Fruit fly (Drosophila melanogaster) whole organism, embryonic: Measurements from ENCODE around the gene CG10301.

Experiments
- Abd-B ChIP-seq: fragments of 200-800 bp; sonication (Bioruptor generic); optimal IDR thresholded peaks from 2 replicates; lab custom pipeline; 2018; ENCODE audit warnings: missing biosample characterization, mild to moderate bottlenecking, missing genetic modification characterization, moderate library complexity
- Atf-2 ChIP-seq: fragments of 200-800 bp; sonication (Bioruptor generic); optimal IDR thresholded peaks from 2 replicates; lab custom pipeline; 2016; ENCODE audit warnings: missing biosample characterization, missing genetic modification characterization
- Atf6 ChIP-seq: fragments of 200-800 bp; sonication (Bioruptor generic); IDR thresholded peaks from 2 replicates; pipeline ENCODE4 v1.3.6; 2022; ENCODE audit warnings: missing biosample characterization, missing genetic modification characterization
- CG10274 ChIP-seq: fragments of 200-800 bp; sonication (Bioruptor generic); optimal IDR thresholded peaks from 3 replicates; lab custom pipeline; 2017; ENCODE audit warnings: missing biosample characterization, mild to moderate bottlenecking, missing genetic modification characterization
- CG10979 ChIP-seq: fragments of 200-800 bp; sonication (Bioruptor generic); optimal IDR thresholded peaks from 2 replicates; lab custom pipeline; 2018; ENCODE audit warnings: missing biosample characterization, mild to moderate bottlenecking, missing genetic modification characterization, moderate library complexity
- CG11695 ChIP-seq: fragments of 200-800 bp; sonication (Bioruptor generic); IDR thresholded peaks from 3 replicates; pipeline ENCODE4 v1.3.6; 2022; ENCODE audit warnings: missing biosample characterization, missing genetic modification characterization
- CG12236 ChIP-seq: fragments of 200-800 bp; sonication (Bioruptor generic); optimal IDR thresholded peaks from 2 replicates; lab custom pipeline; 2016; ENCODE audit warnings: missing biosample characterization, missing genetic modification characterization
- CG13624 ChIP-seq: fragments of 200-800 bp; sonication (Bioruptor generic); optimal IDR thresholded peaks from 2 replicates; lab custom pipeline; 2016; ENCODE audit warnings: missing biosample characterization, missing genetic modification characterization
- CG14014 ChIP-seq: fragments of 200-800 bp; sonication (Bioruptor generic); IDR thresholded peaks from 2 replicates; pipeline ENCODE4 v1.3.6; 2022; ENCODE audit warnings: missing biosample characterization, missing genetic modification characterization
- CG15479 ChIP-seq: fragments of 200-800 bp; sonication (Bioruptor generic); optimal IDR thresholded peaks from 3 replicates; lab custom pipeline; 2019; ENCODE audit warnings: missing biosample characterization, mild to moderate bottlenecking, missing genetic modification characterization, moderate library complexity
- CG1647 ChIP-seq: fragments of 200-800 bp; sonication (Bioruptor generic); optimal IDR thresholded peaks from 3 replicates; lab custom pipeline; 2016; ENCODE audit warnings: missing biosample characterization, missing genetic modification characterization
- CG17385 ChIP-seq: fragments of 200-800 bp; sonication (Bioruptor generic); optimal IDR thresholded peaks from 3 replicates; lab custom pipeline; 2018; ENCODE audit warnings: missing biosample characterization, mild to moderate bottlenecking, missing genetic modification characterization
- CG18011 ChIP-seq: fragments of 200-800 bp; sonication (Bioruptor generic); optimal IDR thresholded peaks from 2 replicates; lab custom pipeline; 2017; ENCODE audit warnings: missing biosample characterization, missing genetic modification characterization, mild to moderate bottlenecking, moderate library complexity, missing genotype
- CG30403 ChIP-seq: fragments of 200-800 bp; sonication (Bioruptor generic); optimal IDR thresholded peaks from 3 replicates; lab custom pipeline; 2016; ENCODE audit warnings: missing biosample characterization, missing genetic modification characterization
- CG31224 ChIP-seq: fragments of 200-800 bp; sonication (Bioruptor generic); IDR thresholded peaks from 2 replicates; pipeline ENCODE4 v1.3.6; 2022; ENCODE audit warnings: missing biosample characterization, missing genetic modification characterization
- CG34224 ChIP-seq: fragments of 200-800 bp; sonication (Bioruptor generic); IDR thresholded peaks from 3 replicates; pipeline ENCODE4 v1.3.6; 2022; ENCODE audit warnings: missing biosample characterization, missing genetic modification characterization; ENCODE audit not compliant: partially characterized antibody
- CG4360 ChIP-seq: fragments of 200-800 bp; sonication (Bioruptor generic); IDR thresholded peaks from 2 replicates; pipeline ENCODE4 v1.3.6; 2022; ENCODE audit warnings: missing biosample characterization, missing genetic modification characterization
- CG6654 ChIP-seq: fragments of 200-800 bp; sonication (Bioruptor generic); optimal IDR thresholded peaks from 2 replicates; lab custom pipeline; 2017; ENCODE audit warnings: missing biosample characterization, mild to moderate bottlenecking, missing genetic modification characterization
- CG7372 ChIP-seq: fragments of 200-800 bp; sonication (Bioruptor generic); IDR thresholded peaks from 2 replicates; pipeline ENCODE4 v1.3.6; 2022; ENCODE audit warnings: missing biosample characterization, missing genetic modification characterization
- CG7839 ChIP-seq: fragments of 200-800 bp; sonication (Bioruptor generic); optimal IDR thresholded peaks from 3 replicates; lab custom pipeline; 2018; ENCODE audit warnings: missing biosample characterization, mild to moderate bottlenecking, missing genetic modification characterization, moderate library complexity
- CG9727 ChIP-seq: fragments of 200-800 bp; sonication (Bioruptor generic); optimal IDR thresholded peaks from 3 replicates; lab custom pipeline; 2017; ENCODE audit warnings: missing biosample characterization, mild to moderate bottlenecking, missing genetic modification characterization
- CrebB ChIP-seq: fragments of 200-800 bp; sonication (Bioruptor generic); optimal IDR thresholded peaks from 3 replicates; lab custom pipeline; 2018; ENCODE audit warnings: missing biosample characterization, mild to moderate bottlenecking, missing genetic modification characterization
- D19A ChIP-seq: fragments of 200-800 bp; optimal IDR thresholded peaks from 3 replicates; lab custom pipeline; 2019; ENCODE audit warnings: missing biosample characterization, mild to moderate bottlenecking, missing genetic modification characterization, moderate library complexity
- Dbx ChIP-seq: fragments of 200-800 bp; sonication (Bioruptor generic); IDR thresholded peaks from 3 replicates; pipeline ENCODE4 v1.3.6; 2022; ENCODE audit warnings: missing biosample characterization, missing genetic modification characterization
- Deaf1 ChIP-seq: fragments of 200-800 bp; optimal IDR thresholded peaks from 3 replicates; lab custom pipeline; 2019; ENCODE audit warnings: missing biosample characterization, mild to moderate bottlenecking, missing genetic modification characterization, moderate library complexity
- Dfd ChIP-seq, 2 experiments: fragments of >200 bp; optimal IDR thresholded peaks; 2 replicates each; lab custom pipeline; 2017; ENCODE audit warnings: missing biosample characterization in 2 of 2, missing genetic modification characterization in 2 of 2
- Dip2 ChIP-seq: fragments of 200-800 bp; sonication (Bioruptor generic); IDR thresholded peaks from 2 replicates; pipeline ENCODE4 v1.3.6; 2022; ENCODE audit warnings: missing biosample characterization, missing genetic modification characterization
- Drgx ChIP-seq: fragments of 200-800 bp; sonication (Bioruptor generic); IDR thresholded peaks from 2 replicates; pipeline ENCODE4 v1.3.6; 2022; ENCODE audit warnings: missing biosample characterization, missing genetic modification characterization
- Fer2 ChIP-seq: fragments of 200-800 bp; sonication (Bioruptor generic); optimal IDR thresholded peaks from 2 replicates; lab custom pipeline; 2018; ENCODE audit warnings: missing biosample characterization, mild to moderate bottlenecking, missing genetic modification characterization, moderate library complexity
- Fer3 ChIP-seq: fragments of 200-800 bp; sonication (Bioruptor generic); optimal IDR thresholded peaks from 2 replicates; lab custom pipeline; 2018; ENCODE audit warnings: missing biosample characterization, mild to moderate bottlenecking, missing genetic modification characterization, moderate library complexity
- HmgZ ChIP-seq: fragments of 200-800 bp; sonication (Bioruptor generic); optimal IDR thresholded peaks from 2 replicates; lab custom pipeline; 2018; ENCODE audit warnings: missing biosample characterization, mild to moderate bottlenecking, missing genetic modification characterization
- Hr78 ChIP-seq, 2 experiments: fragments of 200-800 bp in 1 of 2; fragments of >200 bp in 1 of 2; sonication (Bioruptor generic) in 1 of 2; optimal IDR thresholded peaks; 2 replicates each; lab custom pipeline; 2017 to 2019; ENCODE audit warnings: missing biosample characterization in 2 of 2, missing genetic modification characterization in 2 of 2, mild to moderate bottlenecking in 1 of 2, moderate library complexity in 1 of 2
- MTF-1 ChIP-seq: fragments of 200-800 bp; sonication (Bioruptor generic); optimal IDR thresholded peaks from 2 replicates; lab custom pipeline; 2018; ENCODE audit warnings: missing biosample characterization, mild to moderate bottlenecking, missing genetic modification characterization, borderline replicate concordance
- PHDP ChIP-seq: fragments of 200-800 bp; sonication (Bioruptor generic); optimal IDR thresholded peaks from 3 replicates; lab custom pipeline; 2018; ENCODE audit warnings: missing biosample characterization, mild to moderate bottlenecking, missing genetic modification characterization, moderate library complexity
- Usf ChIP-seq: fragments of 200-800 bp; sonication (Bioruptor generic); optimal IDR thresholded peaks from 2 replicates; lab custom pipeline; 2017; ENCODE audit warnings: missing genotype, missing biosample characterization, missing genetic modification characterization
- bab2 ChIP-seq: fragments of 200-800 bp; sonication (Bioruptor generic); optimal IDR thresholded peaks from 2 replicates; lab custom pipeline; 2016; ENCODE audit warnings: missing biosample characterization, missing genetic modification characterization
- crp ChIP-seq, 2 experiments: fragments of 200-800 bp; sonication (Bioruptor generic); optimal IDR thresholded peaks; 2 replicates in 1 of 2; 3 replicates in 1 of 2; lab custom pipeline; 2017; ENCODE audit warnings: missing biosample characterization in 2 of 2, missing genetic modification characterization in 2 of 2, mild to moderate bottlenecking in 1 of 2, moderate library complexity in 1 of 2
- danr ChIP-seq: fragments of 200-800 bp; sonication (Bioruptor generic); IDR thresholded peaks from 2 replicates; pipeline ENCODE4 v1.3.6; 2022; ENCODE audit warnings: missing biosample characterization, missing genetic modification characterization
- dati ChIP-seq: fragments of 200-800 bp; sonication (Bioruptor generic); IDR thresholded peaks from 2 replicates; pipeline ENCODE4 v1.3.6; 2022; ENCODE audit warnings: missing biosample characterization, missing genetic modification characterization
- dimm ChIP-seq: fragments of 200-800 bp; sonication (Bioruptor generic); IDR thresholded peaks from 2 replicates; pipeline ENCODE4 v1.3.6; 2022; ENCODE audit warnings: missing biosample characterization, missing genetic modification characterization
- emc ChIP-seq: fragments of 200-800 bp; sonication (Bioruptor generic); optimal IDR thresholded peaks from 2 replicates; lab custom pipeline; 2016; ENCODE audit warnings: missing biosample characterization, missing genetic modification characterization
- eve ChIP-seq, 2 experiments: fragments of >200 bp; optimal IDR thresholded peaks; 2 replicates each; lab custom pipeline; 2017; ENCODE audit warnings: missing biosample characterization in 2 of 2, missing genetic modification characterization in 2 of 2
- fd3F ChIP-seq: fragments of 200-800 bp; sonication (Bioruptor generic); optimal IDR thresholded peaks from 2 replicates; lab custom pipeline; 2018; ENCODE audit warnings: missing biosample characterization, mild to moderate bottlenecking, missing genetic modification characterization, moderate library complexity
- otp ChIP-seq: fragments of 200-800 bp; sonication (Bioruptor generic); IDR thresholded peaks from 3 replicates; pipeline ENCODE4, ENCODE4 v1.3.6; 2022; ENCODE audit warnings: missing biosample characterization, missing genetic modification characterization
- peb ChIP-seq: fragments of 200-800 bp; sonication (Bioruptor generic); IDR thresholded peaks from 2 replicates; pipeline ENCODE4 v1.3.6; 2022; ENCODE audit warnings: missing biosample characterization, missing genetic modification characterization
- pzg ChIP-seq: fragments of 200-800 bp; sonication (Bioruptor generic); optimal IDR thresholded peaks from 3 replicates; lab custom pipeline; 2018; ENCODE audit warnings: missing biosample characterization, mild to moderate bottlenecking, missing genetic modification characterization, moderate library complexity
- sqz ChIP-seq: fragments of 200-800 bp; sonication (Bioruptor generic); optimal IDR thresholded peaks from 3 replicates; lab custom pipeline; 2018; ENCODE audit warnings: missing biosample characterization, mild to moderate bottlenecking, missing genetic modification characterization
- twi ChIP-seq: fragments of 200-800 bp; optimal IDR thresholded peaks from 2 replicates; lab custom pipeline; 2019; ENCODE audit warnings: missing biosample characterization, mild to moderate bottlenecking, missing genetic modification characterization, moderate library complexity
- wor ChIP-seq: fragments of 200-800 bp; sonication (Bioruptor generic); IDR thresholded peaks from 2 replicates; pipeline ENCODE4 v1.3.6; 2022; ENCODE audit warnings: missing biosample characterization, missing genetic modification characterization

CG10301 gene

dm6 chr3R:23723381-23724034, 13.6 kb downstream of the CG10301 start (continued):
- TF ChIP-seq CG18011 = no peak
- no peak for TF ChIP-seq D19A (tag; lab: Kevin White, UChicago)
- TF ChIP-seq fd3F (GFP tag; lab: Kevin White, UChicago) = no peak
- no peak for TF ChIP-seq wor (GFP tag; lab: Robert Waterston, UW)
- no peak for TF ChIP-seq Deaf1
- no peak for TF ChIP-seq Fer3
- peak; percentile 75; the same call in 2 of the 3 replicates for TF ChIP-seq otp (GFP tag; lab: Robert Waterston, UW)
- no peak for TF ChIP-seq Usf (GFP tag; lab: Kevin White, UChicago)
- no peak for TF ChIP-seq CG30403 (GFP tag; lab: Kevin White, UChicago)
- TF ChIP-seq Dfd (GFP tag; optimal IDR thresholded peaks at IDR 0.05; lab: Kevin White, UChicago) = no peak
- TF ChIP-seq CG6654 (GFP tag; lab: Kevin White, UChicago) = no peak
- 0 out of 2 replicates have a peak, but pooled peaks have one; percentile 25 for TF ChIP-seq CG31224 (GFP tag; lab: Robert Waterston, UW)
- TF ChIP-seq PHDP = peak; percentile 19
- peak; percentile 43 for TF ChIP-seq CG9727 (GFP tag; lab: Kevin White, UChicago)
- peak in 1 of 2 experiments; percentile 85 for TF ChIP-seq eve (GFP tag; optimal IDR thresholded peaks at IDR 0.05; lab: Kevin White, UChicago)
- TF ChIP-seq HmgZ (tag; lab: Kevin White, UChicago) = peak; percentile 15
- TF ChIP-seq Drgx = peak; percentile 56; the same call in 1 of the 2 replicates
- TF ChIP-seq peb (GFP tag; lab: Robert Waterston, UW) = no peak
- TF ChIP-seq dimm (GFP tag; lab: Robert Waterston, UW) = peak; percentile 39; the same call in 1 of the 2 replicates
- TF ChIP-seq CG12236 = peak; percentile 45
- TF ChIP-seq pzg (GFP tag; lab: Kevin White, UChicago) = no peak
- peak; percentile 22 for TF ChIP-seq CG15479 (GFP tag; lab: Kevin White, UChicago)
- peak; percentile 52; the same call in 1 of the 2 replicates for TF ChIP-seq Atf6 (GFP tag; lab: Robert Waterston, UW)
- TF ChIP-seq CG11695 (GFP tag; lab: Robert Waterston, UW) = peak; percentile 44; the same call in 1 of the 3 replicates
- TF ChIP-seq Hr78 (GFP tag; optimal IDR thresholded peaks at IDR 0.05; lab: Kevin White, UChicago) = no peak
- 0 out of 2 replicates have a peak, but pooled peaks have one; percentile 19 for TF ChIP-seq dati
- TF ChIP-seq Abd-B = no peak
- TF ChIP-seq CrebB (tag; lab: Kevin White, UChicago) = peak; percentile 48
- no peak for TF ChIP-seq crp (GFP tag; optimal IDR thresholded peaks at IDR 0.05; lab: Kevin White, UChicago)
- peak; percentile 22 for TF ChIP-seq CG7839 (tag; lab: Kevin White, UChicago)
- TF ChIP-seq CG1647 (GFP tag; lab: Kevin White, UChicago) = no peak
- no peak for TF ChIP-seq CG10274
- no peak for TF ChIP-seq danr
- no peak for TF ChIP-seq emc (GFP tag; lab: Kevin White, UChicago)
- TF ChIP-seq CG14014 = peak; percentile 40; the same call in 1 of the 2 replicates
- peak; percentile 42 for TF ChIP-seq bab2 (GFP tag; lab: Kevin White, UChicago)
- TF ChIP-seq Dip2 (GFP tag; lab: Robert Waterston, UW) = no peak
- TF ChIP-seq CG34224 (GFP tag; lab: Robert Waterston, UW) = no peak
- peak; percentile 18 for TF ChIP-seq CG10979 (tag; lab: Kevin White, UChicago)
- TF ChIP-seq Dbx (GFP tag; lab: Robert Waterston, UW) = peak; percentile 78; the same call in 2 of the 3 replicates
- no peak for TF ChIP-seq twi (tag; lab: Kevin White, UChicago)
- peak; percentile 69 for TF ChIP-seq CG4360 (GFP tag; lab: Robert Waterston, UW)
- no peak for TF ChIP-seq Atf-2 (GFP tag; lab: Kevin White, UChicago)
- peak; percentile 25 for TF ChIP-seq CG17385 (GFP tag; lab: Kevin White, UChicago)
- peak; percentile 49 for TF ChIP-seq sqz (GFP tag; lab: Kevin White, UChicago)
- no peak for TF ChIP-seq CG13624 (GFP tag; lab: Kevin White, UChicago)
- TF ChIP-seq CG7372 (GFP tag; lab: Robert Waterston, UW) = no peak
- peak; percentile 95 for TF ChIP-seq MTF-1 (GFP tag; lab: Kevin White, UChicago)
- TF ChIP-seq Fer2 (tag; lab: Kevin White, UChicago) = no peak
